Worm (Caenorhabditis elegans): Measurements from ENCODE around the gene sre-15.
A peak's percentile ranks its signal among the peaks of the same experiment; 100 is the strongest.

sre-15 gene

ce11 chrIV:12265877-12266276, 21.3 kb upstream of the sre-15 start:
- TF ChIP-seq nhr-28 (tag; optimal IDR thresholded peaks at IDR 0.05), result no peak
- TF ChIP-seq lin-32 (GFP tag; optimal IDR thresholded peaks at IDR 0.05), result no peak
- no peak for TF ChIP-seq zip-8 (tag; optimal IDR thresholded peaks at IDR 0.05)
- no peak for TF ChIP-seq ces-1 (GFP tag; optimal IDR thresholded peaks at IDR 0.05)
- no peak for TF ChIP-seq snpc-4 (tag; optimal IDR thresholded peaks at IDR 0.05)
- TF ChIP-seq ztf-11 (tag; optimal IDR thresholded peaks at IDR 0.05), result no peak

- TF ChIP-seq bed-3 (GFP tag; optimal IDR thresholded peaks at IDR 0.05) (no peak), lin-13 (tag; optimal IDR thresholded peaks at IDR 0.05) (no peak)
Observed at ce11 chrIV:12261353-12261752, 16.7 kb upstream of the sre-15 start, which contains the start of gene sre-14. Gene sre-14, minus strand, starts transcription at chrIV:12261453.

- no peak for TF ChIP-seq nhr-2 (tag; optimal IDR thresholded peaks at IDR 0.05)
- no peak for TF ChIP-seq pha-4 (tag; optimal IDR thresholded peaks at IDR 0.05)
- TF ChIP-seq unc-62 (GFP tag; optimal IDR thresholded peaks at IDR 0.05), result no peak
- TF ChIP-seq zip-8 (tag; optimal IDR thresholded peaks at IDR 0.05), result no peak
- TF ChIP-seq M03D4.4 (tag; optimal IDR thresholded peaks at IDR 0.05), result no peak
- no peak for TF ChIP-seq unc-39 (tag; optimal IDR thresholded peaks at IDR 0.05)
- TF ChIP-seq unc-120 (tag; optimal IDR thresholded peaks at IDR 0.05; ENCODE audit: poor library complexity, severe bottlenecking), result peak; percentile 16
- TF ChIP-seq ces-1 (GFP tag; optimal IDR thresholded peaks at IDR 0.05), result peak; percentile 31
- TF ChIP-seq ztf-11 (tag; optimal IDR thresholded peaks at IDR 0.05), result no peak
- no peak for TF ChIP-seq mls-2 (tag; optimal IDR thresholded peaks at IDR 0.05)
- TF ChIP-seq flh-1 (GFP tag; optimal IDR thresholded peaks at IDR 0.05), result no peak
- TF ChIP-seq hlh-1 (tag; optimal IDR thresholded peaks at IDR 0.05), result no peak
- no peak for TF ChIP-seq tbx-8 (GFP tag; optimal IDR thresholded peaks at IDR 0.05)
Observed at ce11 chrIV:12259161-12259870, 14.7 kb upstream of the sre-15 start, which contains the start of gene Y39C12A.9. Gene Y39C12A.9, minus strand, starts transcription at chrIV:12259211.

- no peak for TF ChIP-seq ceh-39 (tag; optimal IDR thresholded peaks at IDR 0.05)
- TF ChIP-seq tbx-8 (GFP tag; optimal IDR thresholded peaks at IDR 0.05), result no peak
- TF ChIP-seq elt-1 (tag; optimal IDR thresholded peaks at IDR 0.05; ENCODE audit: borderline replicate concordance, insufficient read depth), result no peak
- no peak for TF ChIP-seq lin-13 (tag; optimal IDR thresholded peaks at IDR 0.05)
- no peak for TF ChIP-seq nhr-28 (tag; optimal IDR thresholded peaks at IDR 0.05)
- TF ChIP-seq snpc-4 (tag; optimal IDR thresholded peaks at IDR 0.05), result no peak
- TF ChIP-seq hlh-1 (tag; optimal IDR thresholded peaks at IDR 0.05), result no peak
- no peak for TF ChIP-seq unc-120 (tag; optimal IDR thresholded peaks at IDR 0.05; ENCODE audit: poor library complexity, severe bottlenecking)
Observed at ce11 chrIV:12252579-12252978, 8.0 kb upstream of the sre-15 start, which contains the start of gene dnj-26. Gene dnj-26, minus strand, starts transcription at chrIV:12252679.

- TF ChIP-seq ham-2 (GFP tag; optimal IDR thresholded peaks at IDR 0.05) (no peak), unc-62 (GFP tag; optimal IDR thresholded peaks at IDR 0.05) (no peak), zip-8 (tag; optimal IDR thresholded peaks at IDR 0.05) (no peak), tbx-8 (GFP tag; optimal IDR thresholded peaks at IDR 0.05) (no peak), nhr-76 (tag; optimal IDR thresholded peaks at IDR 0.05) (no peak), elt-3 (tag; optimal IDR thresholded peaks at IDR 0.05) (no peak)
Observed at ce11 chrIV:12238851-12239250, 5.8 kb downstream of the sre-15 start, which contains the start of gene sre-19. Gene sre-19, minus strand, starts transcription at chrIV:12238951.

- no peak for TF ChIP-seq nhr-12 (tag; optimal IDR thresholded peaks at IDR 0.05)
- TF ChIP-seq nhr-76 (tag; optimal IDR thresholded peaks at IDR 0.05), result no peak
- TF ChIP-seq M03D4.4 (tag; optimal IDR thresholded peaks at IDR 0.05), result no peak
- TF ChIP-seq lin-13 (tag; optimal IDR thresholded peaks at IDR 0.05), result no peak
- TF ChIP-seq ham-2 (GFP tag; optimal IDR thresholded peaks at IDR 0.05), result no peak
- TF ChIP-seq flh-1 (GFP tag; optimal IDR thresholded peaks at IDR 0.05), result no peak
- TF ChIP-seq blmp-1 (tag; optimal IDR thresholded peaks at IDR 0.05), result no peak
- TF ChIP-seq pha-4 (tag; optimal IDR thresholded peaks at IDR 0.05), result no peak
Observed at ce11 chrIV:12236011-12236410, 8.6 kb downstream of the sre-15 start, which contains the start of gene sre-16. Gene sre-16, minus strand, starts transcription at chrIV:12236111.

- TF ChIP-seq ceh-43 (GFP tag; optimal IDR thresholded peaks at IDR 0.05) (no peak), tbx-8 (GFP tag; optimal IDR thresholded peaks at IDR 0.05) (no peak), nhr-237 (tag; optimal IDR thresholded peaks at IDR 0.05) (no peak), bed-3 (GFP tag; optimal IDR thresholded peaks at IDR 0.05) (no peak), nhr-28 (tag; optimal IDR thresholded peaks at IDR 0.05) (no peak), ham-2 (GFP tag; optimal IDR thresholded peaks at IDR 0.05) (no peak)
Observed at ce11 chrIV:12229679-12230078, 14.9 kb downstream of the sre-15 start, which contains the start of gene sre-18. Gene sre-18, minus strand, starts transcription at chrIV:12229779.
